Worm (Caenorhabditis elegans) whole organism, L4/young adult: ENCODE data around the gene dod-21.

ENCODE experiments used
- W03F9.2 ChIP-seq: fragments of 150-350 bp; optimal IDR thresholded peaks from 2 replicates; lab custom pipeline; 2014; ENCODE audit warnings: missing biosample characterization, missing genetic modification characterization
- him-1 ChIP-seq: sonication (generic microtip); optimal IDR thresholded peaks from 2 replicates; lab custom pipeline; 2016; ENCODE audit warnings: missing genotype, missing genetic modification reagents, missing genetic modification characterization, missing compliant biosample characterization

DNA sequence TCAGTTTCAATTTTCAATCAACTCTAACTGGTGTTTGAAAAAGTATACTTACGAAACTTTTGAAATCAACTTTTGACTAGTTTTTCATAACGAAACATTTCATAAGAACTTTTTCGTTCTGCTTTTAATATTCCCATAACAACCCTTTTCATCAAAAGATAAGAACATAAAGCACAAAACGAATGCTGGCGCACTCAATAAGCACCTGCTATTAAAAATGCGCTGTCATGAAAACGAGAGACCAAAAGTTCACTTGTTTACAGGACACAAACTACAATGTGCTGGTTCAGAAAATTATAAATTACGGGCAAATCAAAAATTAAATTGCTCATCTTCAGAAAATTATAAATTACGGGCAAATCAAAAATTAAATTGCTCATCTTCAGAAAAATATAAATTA lies 45.5 kb upstream of the dod-21 start:
- TF ChIP-seq him-1, result no peak
- TF ChIP-seq W03F9.2 (tag; lab: Kevin White, UChicago), result no peak
